Worm (Caenorhabditis elegans): ENCODE results near the gene R10E11.5.

- no peak for TF ChIP-seq ets-7 (tag; optimal IDR thresholded peaks at IDR 0.05)
- TF ChIP-seq tbx-37 (GFP tag; conservative IDR thresholded peaks at IDR 0.05): no peak
- no peak for TF ChIP-seq pes-1 (GFP tag; IDR thresholded peaks at IDR 0.05)
- no peak for TF ChIP-seq ama-1 (optimal IDR thresholded peaks at IDR 0.05)
- no peak for TF ChIP-seq scrt-1 (GFP tag; IDR thresholded peaks at IDR 0.05)
- TF ChIP-seq hmg-4 (GFP tag; optimal IDR thresholded peaks at IDR 0.05): no peak
- no peak for TF ChIP-seq tra-4 (tag; optimal IDR thresholded peaks at IDR 0.05)
Measured at ce11 chrIII:9817894-9818293, 28.4 kb upstream of the R10E11.5 start.

Data from whole organism, early embryonic.